Worm (Caenorhabditis elegans) whole organism, young adult: ENCODE measurements around the gene flp-2.

Experiments
- B0019.2 ChIP-seq: fragments of 200-800 bp; sonication (Bioruptor generic); conservative IDR thresholded peaks from 2 replicates; pipeline ENCODE4 v1.3.6; 2022; ENCODE audit warnings: missing genetic modification reagents, missing genetic modification characterization, missing compliant biosample characterization
- F33H1.4 ChIP-seq: fragments of 200-800 bp; sonication (Bioruptor generic); IDR thresholded peaks from 2 replicates; pipeline ENCODE4 v1.3.6; 2022; ENCODE audit warnings: missing genetic modification reagents, missing genetic modification characterization, missing compliant biosample characterization
- attf-6 ChIP-seq: fragments of 200-800 bp; sonication (Bioruptor generic); IDR thresholded peaks from 2 replicates; pipeline ENCODE4 v1.3.6; 2022; ENCODE audit warnings: missing genetic modification reagents, missing genetic modification characterization, missing compliant biosample characterization
- ceh-58 ChIP-seq: fragments of 200-800 bp; sonication (Bioruptor generic); IDR thresholded peaks from 2 replicates; pipeline ENCODE4 v1.3.6; 2022; ENCODE audit warnings: missing genetic modification characterization, missing compliant biosample characterization
- ceh-79 ChIP-seq: sonication (generic microtip); optimal IDR thresholded peaks from 2 replicates; lab custom pipeline; 2017; ENCODE audit warnings: mild to moderate bottlenecking, missing genetic modification characterization, missing compliant biosample characterization
- dox-1 ChIP-seq: fragments of 200-800 bp; sonication (Bioruptor generic); IDR thresholded peaks from 2 replicates; pipeline ENCODE4 v1.3.6; 2022; ENCODE audit warnings: missing genetic modification reagents, missing genetic modification characterization, missing compliant biosample characterization
- egrh-3 ChIP-seq: fragments of 200-800 bp; sonication (Bioruptor generic); IDR thresholded peaks from 2 replicates; pipeline ENCODE4 v1.3.6; 2022; ENCODE audit warnings: missing genetic modification reagents, missing genetic modification characterization, missing compliant biosample characterization
- gei-17 ChIP-seq: fragments of 200-800 bp; sonication (Bioruptor generic); optimal IDR thresholded peaks from 2 replicates; lab custom pipeline; 2018; ENCODE audit warnings: mild to moderate bottlenecking, missing genetic modification characterization, missing compliant biosample characterization
- him-1 ChIP-seq: sonication (generic microtip); optimal IDR thresholded peaks from 2 replicates; lab custom pipeline; 2016; ENCODE audit warnings: missing genotype, missing genetic modification reagents, missing genetic modification characterization, missing compliant biosample characterization
- lag-1 ChIP-seq: fragments of 200-800 bp; sonication (Bioruptor generic); IDR thresholded peaks from 2 replicates; pipeline ENCODE4 v1.3.6; 2022; ENCODE audit warnings: missing genetic modification reagents, missing genetic modification characterization, missing compliant biosample characterization
- lin-35 ChIP-seq, 3 experiments: fragments of 150-350 bp in 2 of 3; sonication (generic microtip) in 1 of 3; optimal IDR thresholded peaks; 2 replicates each; lab custom pipeline; 2014 to 2018; ENCODE audit warnings: missing biosample characterization in 3 of 3, missing genetic modification characterization in 3 of 3, missing genetic modification reagents in 3 of 3
- lir-1 ChIP-seq: fragments of 200-800 bp; sonication (Bioruptor generic); conservative IDR thresholded peaks from 2 replicates; pipeline ENCODE4 v1.3.6; 2022; ENCODE audit warnings: missing genetic modification reagents, missing genetic modification characterization, missing compliant biosample characterization
- rec-8 ChIP-seq, 2 experiments: sonication (generic microtip); optimal IDR thresholded peaks; 2 replicates each; lab custom pipeline; 2016; ENCODE audit warnings: mild to moderate bottlenecking in 2 of 2, missing genetic modification characterization in 2 of 2, missing genetic modification reagents in 2 of 2, missing genotype in 2 of 2, missing biosample characterization in 1 of 2, missing compliant biosample characterization in 1 of 2, moderate library complexity in 1 of 2
- ztf-3 ChIP-seq: fragments of 200-800 bp; sonication (Bioruptor generic); optimal IDR thresholded peaks from 2 replicates; lab custom pipeline; 2018; ENCODE audit warnings: mild to moderate bottlenecking, missing genetic modification characterization, missing compliant biosample characterization

- no peak for TF ChIP-seq B0019.2 (GFP tag; lab: Robert Waterston, UW)
- no peak for TF ChIP-seq ztf-3 (GFP tag; lab: Kevin White, UChicago)
- TF ChIP-seq F33H1.4 = no peak
- no peak for TF ChIP-seq rec-8 (tag; optimal IDR thresholded peaks at IDR 0.05; lab: Kevin White, UChicago)
- TF ChIP-seq him-1 = no peak
- TF ChIP-seq egrh-3 (GFP tag; lab: Robert Waterston, UW) = no peak
- TF ChIP-seq dox-1 = no peak
- no peak for TF ChIP-seq lin-35 (GFP tag; optimal IDR thresholded peaks at IDR 0.05; lab: Kevin White, UChicago)
- no peak for TF ChIP-seq lag-1 (GFP tag; lab: Robert Waterston, UW)
- TF ChIP-seq gei-17 (GFP tag; lab: Kevin White, UChicago) = no peak
- TF ChIP-seq attf-6 (GFP tag; lab: Robert Waterston, UW) = no peak
- no peak for TF ChIP-seq ceh-79 (tag; lab: Kevin White, UChicago)
- TF ChIP-seq ceh-58 = no peak
- TF ChIP-seq lir-1 (GFP tag; lab: Robert Waterston, UW) = no peak
These were observed 25.4 kb downstream of the flp-2 start, which contains the start of gene mlck-1 for ce11 chrX:10069692-10070091.
